Fruit fly (Drosophila melanogaster) whole organism, embryonic: ENCODE measurements around the gene TFAM.
A peak's percentile ranks its signal among the peaks of the same experiment; 100 is the strongest.

ENCODE experiments used
- CG10267 ChIP-seq: fragments of 200-800 bp; sonication (Bioruptor generic); optimal IDR thresholded peaks from 2 replicates; lab custom pipeline; 2018; ENCODE audit warnings: missing biosample characterization, mild to moderate bottlenecking, missing genetic modification characterization, moderate library complexity
- CG10366 ChIP-seq: fragments of 200-800 bp; sonication (Bioruptor generic); IDR thresholded peaks from 2 replicates; pipeline ENCODE4 v1.3.6; 2022; ENCODE audit warnings: missing biosample characterization, missing genetic modification characterization
- CG12744 ChIP-seq: fragments of 200-800 bp; sonication (Bioruptor generic); optimal IDR thresholded peaks from 2 replicates; lab custom pipeline; 2016; ENCODE audit warnings: missing biosample characterization, missing genetic modification characterization
- CG13424 ChIP-seq: fragments of 200-800 bp; sonication (Bioruptor generic); optimal IDR thresholded peaks from 2 replicates; lab custom pipeline; 2019; ENCODE audit warnings: missing biosample characterization, mild to moderate bottlenecking, missing genetic modification characterization, moderate library complexity
- CG15696 ChIP-seq: fragments of 200-800 bp; sonication (Bioruptor generic); optimal IDR thresholded peaks from 2 replicates; lab custom pipeline; 2019; ENCODE audit warnings: missing biosample characterization, mild to moderate bottlenecking, missing genetic modification characterization, moderate library complexity
- CG1602 ChIP-seq: fragments of 200-800 bp; sonication (Bioruptor generic); optimal IDR thresholded peaks from 3 replicates; lab custom pipeline; 2016; ENCODE audit warnings: missing biosample characterization, missing genetic modification characterization
- CG1647 ChIP-seq: fragments of 200-800 bp; sonication (Bioruptor generic); optimal IDR thresholded peaks from 3 replicates; lab custom pipeline; 2016; ENCODE audit warnings: missing biosample characterization, missing genetic modification characterization
- CG17829 ChIP-seq: fragments of 200-800 bp; optimal IDR thresholded peaks from 2 replicates; lab custom pipeline; 2019; ENCODE audit warnings: missing biosample characterization, mild to moderate bottlenecking, missing genetic modification characterization, moderate library complexity
- CG1792 ChIP-seq: fragments of 200-800 bp; sonication (Bioruptor generic); optimal IDR thresholded peaks from 2 replicates; lab custom pipeline; 2016; ENCODE audit warnings: missing biosample characterization, missing genetic modification characterization
- CG18262 ChIP-seq: fragments of 200-800 bp; optimal IDR thresholded peaks from 3 replicates; lab custom pipeline; 2019; ENCODE audit warnings: missing biosample characterization, mild to moderate bottlenecking, missing genetic modification characterization, moderate library complexity
- CG2202 ChIP-seq: fragments of 200-800 bp; sonication (Bioruptor generic); optimal IDR thresholded peaks from 2 replicates; lab custom pipeline; 2018; ENCODE audit warnings: missing biosample characterization, mild to moderate bottlenecking, missing genetic modification characterization
- CG30403 ChIP-seq: fragments of 200-800 bp; sonication (Bioruptor generic); optimal IDR thresholded peaks from 3 replicates; lab custom pipeline; 2016; ENCODE audit warnings: missing biosample characterization, missing genetic modification characterization
- CG4282 ChIP-seq: fragments of 200-800 bp; sonication (Bioruptor generic); optimal IDR thresholded peaks from 2 replicates; lab custom pipeline; 2016; ENCODE audit warnings: missing biosample characterization, missing genetic modification characterization
- CG4404 ChIP-seq: fragments of 200-800 bp; sonication (Bioruptor generic); IDR thresholded peaks from 2 replicates; pipeline ENCODE4 v1.3.6; 2022; ENCODE audit warnings: missing biosample characterization, missing genetic modification characterization
- CG4854 ChIP-seq: fragments of 200-800 bp; sonication (Bioruptor generic); optimal IDR thresholded peaks from 2 replicates; lab custom pipeline; 2016; ENCODE audit warnings: missing biosample characterization, missing genetic modification characterization, inconsistent platforms
- CG6254 ChIP-seq: fragments of 200-800 bp; sonication (Bioruptor generic); optimal IDR thresholded peaks from 3 replicates; lab custom pipeline; 2017; ENCODE audit warnings: mild to moderate bottlenecking, missing biosample characterization, missing genetic modification reagents, missing genetic modification characterization
- CG7839 ChIP-seq: fragments of 200-800 bp; sonication (Bioruptor generic); optimal IDR thresholded peaks from 3 replicates; lab custom pipeline; 2018; ENCODE audit warnings: missing biosample characterization, mild to moderate bottlenecking, missing genetic modification characterization, moderate library complexity
- Eip74EF ChIP-seq, 2 experiments: fragments of 200-800 bp in 1 of 2; fragments of >200 bp in 1 of 2; sonication (Bioruptor generic) in 1 of 2; optimal IDR thresholded peaks; 2 replicates each; lab custom pipeline; 2017 to 2019; ENCODE audit warnings: missing biosample characterization in 2 of 2, missing genetic modification characterization in 2 of 2, mild to moderate bottlenecking in 1 of 2, moderate library complexity in 1 of 2
- HHEX ChIP-seq: fragments of 200-800 bp; sonication (Bioruptor generic); optimal IDR thresholded peaks from 3 replicates; lab custom pipeline; 2017; ENCODE audit warnings: missing biosample characterization, mild to moderate bottlenecking, missing genetic modification characterization, missing genetic modification reagents
- Hmr ChIP-seq: fragments of 200-800 bp; sonication (Bioruptor generic); optimal IDR thresholded peaks from 3 replicates; lab custom pipeline; 2017; ENCODE audit warnings: mild to moderate bottlenecking, missing biosample characterization, missing genetic modification reagents, missing genetic modification characterization
- Lim3 ChIP-seq: fragments of 200-800 bp; sonication (Bioruptor generic); IDR thresholded peaks from 2 replicates; pipeline ENCODE4 v1.3.6; 2022; ENCODE audit warnings: missing biosample characterization, missing genetic modification characterization
- Neu2 ChIP-seq: fragments of 200-800 bp; sonication (Bioruptor generic); optimal IDR thresholded peaks from 3 replicates; lab custom pipeline; 2016; ENCODE audit warnings: missing biosample characterization, missing genetic modification characterization, borderline replicate concordance
- Opbp ChIP-seq: fragments of 200-800 bp; sonication (Bioruptor generic); IDR thresholded peaks from 3 replicates; pipeline ENCODE4 v1.3.6; 2022; ENCODE audit warnings: missing biosample characterization, missing genetic modification characterization; ENCODE audit not compliant: partially characterized antibody
- Optix ChIP-seq: fragments of 200-800 bp; sonication (Bioruptor generic); IDR thresholded peaks from 3 replicates; pipeline ENCODE4 v1.3.6; 2022; ENCODE audit warnings: missing biosample characterization, missing genetic modification characterization
- Ptx1 ChIP-seq: fragments of 200-800 bp; sonication (Bioruptor generic); IDR thresholded peaks from 2 replicates; pipeline ENCODE4 v1.3.6; 2022; ENCODE audit warnings: missing biosample characterization, missing genetic modification characterization
- Rfx ChIP-seq: fragments of 200-800 bp; sonication (Bioruptor generic); IDR thresholded peaks from 2 replicates; pipeline ENCODE4 v1.3.6; 2022; ENCODE audit warnings: missing biosample characterization, missing genetic modification characterization
- Stat92E ChIP-seq, 3 experiments: fragments of >200 bp in 2 of 3; fragments of 200-800 bp in 1 of 3; sonication (Bioruptor generic) in 1 of 3; optimal IDR thresholded peaks; 2 replicates each; lab custom pipeline; 2017 to 2019; ENCODE audit warnings: missing biosample characterization in 3 of 3, missing genetic modification characterization in 3 of 3, mild to moderate bottlenecking in 1 of 3, moderate library complexity in 1 of 3
- Tbp ChIP-seq: fragments of >200 bp; optimal IDR thresholded peaks from 2 replicates; lab custom pipeline; 2018; ENCODE audit warnings: missing biosample characterization, missing genetic modification characterization
- Xrp1 ChIP-seq: fragments of 200-800 bp; sonication (Bioruptor generic); IDR thresholded peaks from 2 replicates; pipeline ENCODE4 v1.3.6; 2022; ENCODE audit warnings: missing biosample characterization, missing genetic modification characterization
- ara ChIP-seq: fragments of 200-800 bp; sonication (Bioruptor generic); IDR thresholded peaks from 2 replicates; pipeline ENCODE4 v1.3.6; 2022; ENCODE audit warnings: missing biosample characterization, missing genetic modification characterization
- ci ChIP-seq: fragments of 200-800 bp; sonication (Bioruptor generic); IDR thresholded peaks from 3 replicates; pipeline ENCODE4 v1.3.6; 2022; ENCODE audit warnings: missing biosample characterization, missing genetic modification characterization
- crp ChIP-seq, 2 experiments: fragments of 200-800 bp; sonication (Bioruptor generic); optimal IDR thresholded peaks; 2 replicates in 1 of 2; 3 replicates in 1 of 2; lab custom pipeline; 2017; ENCODE audit warnings: missing biosample characterization in 2 of 2, missing genetic modification characterization in 2 of 2, mild to moderate bottlenecking in 1 of 2, moderate library complexity in 1 of 2
- dmrt11E ChIP-seq: fragments of 200-800 bp; sonication (Bioruptor generic); optimal IDR thresholded peaks from 3 replicates; lab custom pipeline; 2018; ENCODE audit warnings: missing biosample characterization, mild to moderate bottlenecking, missing genetic modification characterization, moderate library complexity
- eyg ChIP-seq: fragments of 200-800 bp; sonication (Bioruptor generic); optimal IDR thresholded peaks from 3 replicates; lab custom pipeline; 2016; ENCODE audit warnings: missing biosample characterization, missing genetic modification characterization
- ftz-f1 ChIP-seq: fragments of 200-800 bp; sonication (Bioruptor generic); optimal IDR thresholded peaks from 2 replicates; lab custom pipeline; 2016; ENCODE audit warnings: missing biosample characterization, missing genetic modification characterization
- gt ChIP-seq: fragments of 200-800 bp; sonication (Bioruptor generic); IDR thresholded peaks from 2 replicates; pipeline ENCODE4 v1.3.6; 2022; ENCODE audit warnings: missing biosample characterization, missing genetic modification characterization
- hth ChIP-seq: fragments of >200 bp; optimal IDR thresholded peaks from 2 replicates; lab custom pipeline; 2017; ENCODE audit warnings: inconsistent platforms
- insv ChIP-seq, 2 experiments: fragments of 200-800 bp; sonication (Bioruptor generic); optimal IDR thresholded peaks; 3 replicates each; lab custom pipeline; 2016 to 2018; ENCODE audit warnings: missing biosample characterization in 2 of 2, missing genetic modification characterization in 2 of 2
- kah ChIP-seq: fragments of 200-800 bp; sonication (Bioruptor generic); optimal IDR thresholded peaks from 2 replicates; lab custom pipeline; 2018; ENCODE audit warnings: missing biosample characterization, mild to moderate bottlenecking, missing genetic modification characterization
- klu ChIP-seq: fragments of 200-800 bp; sonication (Bioruptor generic); IDR thresholded peaks from 2 replicates; pipeline ENCODE4 v1.3.6; 2022; ENCODE audit warnings: missing biosample characterization, missing genetic modification characterization
- oc ChIP-seq: fragments of 200-800 bp; sonication (Bioruptor generic); optimal IDR thresholded peaks from 2 replicates; lab custom pipeline; 2018; ENCODE audit warnings: missing biosample characterization, mild to moderate bottlenecking, missing genetic modification characterization, moderate library complexity
- org-1 ChIP-seq: fragments of 200-800 bp; sonication (Bioruptor generic); optimal IDR thresholded peaks from 2 replicates; lab custom pipeline; 2017; ENCODE audit warnings: missing biosample characterization, missing genetic modification characterization
- peb ChIP-seq: fragments of 200-800 bp; sonication (Bioruptor generic); IDR thresholded peaks from 2 replicates; pipeline ENCODE4 v1.3.6; 2022; ENCODE audit warnings: missing biosample characterization, missing genetic modification characterization
- pros ChIP-seq: fragments of 200-800 bp; sonication (Bioruptor generic); optimal IDR thresholded peaks from 3 replicates; lab custom pipeline; 2019; ENCODE audit warnings: missing biosample characterization, mild to moderate bottlenecking, missing genetic modification characterization, moderate library complexity
- repo ChIP-seq: fragments of 200-800 bp; sonication (Bioruptor generic); optimal IDR thresholded peaks from 2 replicates; lab custom pipeline; 2016; ENCODE audit warnings: missing biosample characterization, missing genetic modification characterization
- sima ChIP-seq: fragments of 200-800 bp; sonication (Bioruptor generic); optimal IDR thresholded peaks from 2 replicates; lab custom pipeline; 2016; ENCODE audit warnings: missing biosample characterization, missing genetic modification characterization
- slou ChIP-seq: fragments of 200-800 bp; sonication (Bioruptor generic); optimal IDR thresholded peaks from 3 replicates; lab custom pipeline; 2016; ENCODE audit warnings: missing biosample characterization, missing genetic modification characterization
- slp2 ChIP-seq: fragments of 200-800 bp; sonication (Bioruptor generic); optimal IDR thresholded peaks from 2 replicates; lab custom pipeline; 2016; ENCODE audit warnings: missing biosample characterization, missing genetic modification characterization
- ssp ChIP-seq: fragments of 200-800 bp; sonication (Bioruptor generic); IDR thresholded peaks from 2 replicates; pipeline ENCODE4 v1.3.6; 2022; ENCODE audit warnings: missing biosample characterization, missing genetic modification characterization
- tap ChIP-seq: fragments of 200-800 bp; optimal IDR thresholded peaks from 3 replicates; lab custom pipeline; 2019; ENCODE audit warnings: missing biosample characterization, mild to moderate bottlenecking, missing genetic modification characterization, moderate library complexity
- vfl ChIP-seq: fragments of 200-800 bp; sonication (Bioruptor generic); optimal IDR thresholded peaks from 2 replicates; lab custom pipeline; 2016; ENCODE audit warnings: missing biosample characterization, missing genetic modification characterization
- zen2 ChIP-seq: fragments of 200-800 bp; sonication (Bioruptor generic); IDR thresholded peaks from 3 replicates; pipeline ENCODE4 v1.3.6; 2022; ENCODE audit warnings: missing biosample characterization, missing genetic modification characterization; ENCODE audit not compliant: partially characterized antibody

The TFAM gene

dm6 chr3R:20573326-20573725 is 3.5 kb downstream of the TFAM start (continued):
- TF ChIP-seq CG17829 (tag; lab: Kevin White, UChicago) (peak; percentile 5), klu (GFP tag; lab: Robert Waterston, UW) (no peak), CG7839 (tag; lab: Kevin White, UChicago) (peak; percentile 33), crp (GFP tag; optimal IDR thresholded peaks at IDR 0.05; lab: Kevin White, UChicago) (no peak), CG4854 (GFP tag; lab: Kevin White, UChicago) (no peak), CG10366 (GFP tag; lab: Robert Waterston, UW) (no peak), slou (no peak), dmrt11E (tag; lab: Kevin White, UChicago) (no peak), vfl (GFP tag; lab: Kevin White, UChicago) (no peak), Tbp (GFP tag; lab: Kevin White, UChicago) (no peak), peb (GFP tag; lab: Robert Waterston, UW) (no peak), sima (no peak), Rfx (no peak), zen2 (GFP tag; lab: Robert Waterston, UW) (no peak), Optix (GFP tag; lab: Robert Waterston, UW) (no peak), CG4282 (GFP tag; lab: Kevin White, UChicago) (no peak), CG18262 (tag; lab: Kevin White, UChicago) (peak; percentile 30), CG10267 (tag; lab: Kevin White, UChicago) (peak; percentile 9), ci (GFP tag; lab: Robert Waterston, UW) (no peak), Stat92E (GFP tag; optimal IDR thresholded peaks at IDR 0.05; lab: Kevin White, UChicago) (no peak), CG1647 (no peak), slp2 (no peak), CG15696 (no peak), HHEX (no peak), Hmr (GFP tag; lab: Kevin White, UChicago) (no peak), CG6254 (no peak), org-1 (GFP tag; lab: Kevin White, UChicago) (no peak), Neu2 (no peak), gt (GFP tag; lab: Robert Waterston, UW) (no peak), repo (GFP tag; lab: Kevin White, UChicago) (no peak), CG13424 (tag; lab: Kevin White, UChicago) (peak; percentile 11), Lim3 (GFP tag; lab: Robert Waterston, UW) (no peak), eyg (GFP tag; lab: Kevin White, UChicago) (no peak), CG12744 (no peak), tap (tag; lab: Kevin White, UChicago) (no peak), Xrp1 (peak; percentile 31; the same call in 1 of the 2 replicates), insv (GFP tag; optimal IDR thresholded peaks at IDR 0.05; lab: Kevin White, UChicago) (no peak), kah (GFP tag; lab: Kevin White, UChicago) (no peak), Opbp (GFP tag; lab: Robert Waterston, UW) (no peak), CG4404 (GFP tag; lab: Robert Waterston, UW) (no peak), ara (GFP tag; lab: Robert Waterston, UW) (no peak), oc (tag; lab: Kevin White, UChicago) (no peak), hth (no peak), CG2202 (tag; lab: Kevin White, UChicago) (no peak), ssp (GFP tag; lab: Robert Waterston, UW) (no peak), CG30403 (GFP tag; lab: Kevin White, UChicago) (peak; percentile 25), CG1792 (GFP tag; lab: Kevin White, UChicago) (no peak), ftz-f1 (GFP tag; lab: Kevin White, UChicago) (no peak), pros (no peak), CG1602 (GFP tag; lab: Kevin White, UChicago) (no peak), Eip74EF (GFP tag; optimal IDR thresholded peaks at IDR 0.05; lab: Kevin White, UChicago) (peak in 1 of 2 experiments; percentile 12), Ptx1 (GFP tag; lab: Robert Waterston, UW) (no peak)
